Fruit fly (Drosophila melanogaster): Measurements from ENCODE around the gene Trc8.
A peak's percentile ranks its signal among the peaks of the same experiment; 100 is the strongest.

Gene Trc8

DNA sequence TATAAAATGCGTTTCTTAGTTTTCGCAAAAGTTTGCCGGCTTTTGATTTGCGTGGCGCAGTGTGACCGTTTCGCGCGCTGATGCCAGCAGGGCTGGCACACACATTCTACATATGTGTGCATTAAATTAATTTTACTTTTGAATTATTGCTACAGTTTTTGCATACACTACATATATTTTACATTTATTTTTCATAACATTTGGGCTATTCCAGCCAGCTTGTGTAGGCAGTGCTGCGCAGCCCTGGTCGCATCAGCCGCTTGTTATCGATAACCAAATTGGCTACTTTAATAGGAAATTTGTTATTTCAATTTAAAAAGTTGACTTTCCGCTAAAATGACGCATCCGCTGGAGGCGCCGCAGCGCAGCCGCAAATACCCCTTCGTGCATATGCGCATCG is 14.4 kb downstream of the Trc8 start, which contains the start of the genes CG2321 and CG2006 (continued):
- TF ChIP-seq HHEX (GFP tag; optimal IDR thresholded peaks at IDR 0.05) (no peak), CG7556 (GFP tag; optimal IDR thresholded peaks at IDR 0.05) (peak; percentile 20), slou (GFP tag; optimal IDR thresholded peaks at IDR 0.05) (peak; percentile 60), dmrt11E (tag; optimal IDR thresholded peaks at IDR 0.05) (peak; percentile 53), gt (GFP tag; IDR thresholded peaks at IDR 0.05) (no peak), CG8765 (GFP tag; IDR thresholded peaks at IDR 0.05) (peak; percentile 65), ham (GFP tag; IDR thresholded peaks at IDR 0.05) (no peak), CTCF (GFP tag; optimal IDR thresholded peaks at IDR 0.05) (peak; percentile 80), CG2116 (GFP tag; optimal IDR thresholded peaks at IDR 0.05) (peak; percentile 45), abd-A (tag; optimal IDR thresholded peaks at IDR 0.05) (no peak), dm (GFP tag; optimal IDR thresholded peaks at IDR 0.05) (peak; percentile 54), CG8359 (GFP tag; optimal IDR thresholded peaks at IDR 0.05; ENCODE audit: borderline replicate concordance) (no peak), sna (GFP tag; IDR thresholded peaks at IDR 0.05; ENCODE audit: partially characterized antibody) (peak; percentile 52; the same call in 1 of the 2 replicates), Hr51 (GFP tag; optimal IDR thresholded peaks at IDR 0.05) (peak in 1 of 2 experiments; percentile 15), stc (GFP tag; IDR thresholded peaks at IDR 0.05) (no peak), CG4617 (GFP tag; optimal IDR thresholded peaks at IDR 0.05; ENCODE audit: borderline replicate concordance) (peak; percentile 70), CG31365 (tag; optimal IDR thresholded peaks at IDR 0.05) (no peak), otp (GFP tag; IDR thresholded peaks at IDR 0.05) (peak; percentile 55; the same call in 1 of the 3 replicates), CG6272 (GFP tag; IDR thresholded peaks at IDR 0.05) (peak; percentile 48; the same call in 1 of the 2 replicates), nau (GFP tag; optimal IDR thresholded peaks at IDR 0.05) (no peak), Ada2b (GFP tag; IDR thresholded peaks at IDR 0.05) (0 out of 2 replicates have a peak, but pooled peaks have one; percentile 33), dpn (GFP tag; optimal IDR thresholded peaks at IDR 0.05) (peak; percentile 53), YL-1 (GFP tag; optimal IDR thresholded peaks at IDR 0.05) (peak; percentile 94), GATAe (GFP tag; conservative IDR thresholded peaks at IDR 0.05) (no peak), CG42726 (GFP tag; IDR thresholded peaks at IDR 0.05; ENCODE audit: partially characterized antibody) (peak; percentile 47; the same call in 1 of the 2 replicates), eve (GFP tag; optimal IDR thresholded peaks at IDR 0.05) (no peak), en (GFP tag; optimal IDR thresholded peaks at IDR 0.05) (no peak), CG12744 (GFP tag; optimal IDR thresholded peaks at IDR 0.05) (peak; percentile 37), Atf6 (GFP tag; IDR thresholded peaks at IDR 0.05) (no peak), CG6791 (GFP tag; IDR thresholded peaks at IDR 0.05; ENCODE audit: partially characterized antibody) (peak; percentile 71), Nf-YC (tag; optimal IDR thresholded peaks at IDR 0.05) (peak; percentile 54), nerfin-2 (GFP tag; IDR thresholded peaks at IDR 0.05; ENCODE audit: partially characterized antibody) (peak; percentile 64), CG7928 (GFP tag; optimal IDR thresholded peaks at IDR 0.05) (peak; percentile 99), tin (GFP tag; optimal IDR thresholded peaks at IDR 0.05) (peak; percentile 68), Fer3 (tag; optimal IDR thresholded peaks at IDR 0.05) (peak; percentile 38), bbx (GFP tag; IDR thresholded peaks at IDR 0.05; ENCODE audit: partially characterized antibody) (peak; percentile 71), CG11695 (GFP tag; IDR thresholded peaks at IDR 0.05) (0 out of 3 replicates have a peak, but pooled peaks have one; percentile 23), ara (GFP tag; IDR thresholded peaks at IDR 0.05) (peak; percentile 66; the same call in 1 of the 2 replicates), CG12391 (tag; optimal IDR thresholded peaks at IDR 0.05) (peak; percentile 56), CG33557 (GFP tag; optimal IDR thresholded peaks at IDR 0.05) (peak; percentile 51), eyg (GFP tag; optimal IDR thresholded peaks at IDR 0.05) (peak; percentile 32), CG17829 (tag; optimal IDR thresholded peaks at IDR 0.05) (peak; percentile 78), gem (tag; optimal IDR thresholded peaks at IDR 0.05) (no peak), pho (GFP tag; optimal IDR thresholded peaks at IDR 0.05) (peak; percentile 46), pb (GFP tag; optimal IDR thresholded peaks at IDR 0.05) (no peak), Eip74EF (GFP tag; optimal IDR thresholded peaks at IDR 0.05) (no peak), CG4707 (GFP tag; optimal IDR thresholded peaks at IDR 0.05) (no peak), bab2 (GFP tag; optimal IDR thresholded peaks at IDR 0.05) (peak; percentile 52), Stat92E (GFP tag; optimal IDR thresholded peaks at IDR 0.05) (peak in 1 of 3 experiments; percentile 57)
